Worm (Caenorhabditis elegans): ENCODE results near the gene sup-10.

DNA sequence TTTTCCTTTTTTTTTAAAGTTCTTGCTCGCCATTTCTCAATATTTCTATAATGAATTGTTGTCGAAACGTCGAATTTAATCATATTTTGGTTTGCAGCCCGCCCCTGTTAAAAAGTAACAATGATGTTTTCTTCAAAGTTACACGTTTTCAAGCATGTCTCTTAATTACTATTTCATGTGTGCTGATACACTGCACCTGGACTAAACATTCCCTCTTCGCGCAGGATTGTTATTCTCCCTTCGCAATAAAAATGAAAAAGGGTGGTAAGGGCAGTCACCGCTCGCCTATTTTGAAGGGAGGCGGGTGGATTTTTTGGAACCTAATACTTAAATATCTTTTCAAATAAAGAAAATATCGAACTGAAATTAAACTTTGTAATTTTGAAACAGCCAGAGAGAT lies 17.4 kb downstream of the sup-10 start:
- peak; percentile 39 for TF ChIP-seq nhr-80 (tag; optimal IDR thresholded peaks at IDR 0.05)
- no peak for TF ChIP-seq snpc-4 (GFP tag; optimal IDR thresholded peaks at IDR 0.05)
- TF ChIP-seq snpc-4 (tag; optimal IDR thresholded peaks at IDR 0.05): peak in 2 of 4 experiments; percentile 15 to 18
- TF ChIP-seq gei-17 (GFP tag; optimal IDR thresholded peaks at IDR 0.05): peak; percentile 84
- TF ChIP-seq ama-1 (optimal IDR thresholded peaks at IDR 0.05): no peak
- TF ChIP-seq ama-1 (GFP tag; optimal IDR thresholded peaks at IDR 0.05): no peak

Measured in whole organism, young adult.